Fruit fly (Drosophila melanogaster) whole organism, larva: ENCODE results near the gene CG11964.

Experiments
- noc ChIP-seq: fragments of 200-800 bp; sonication (Bioruptor generic); optimal IDR thresholded peaks from 3 replicates; lab custom pipeline; 2019; ENCODE audit warnings: missing biosample characterization, mild to moderate bottlenecking, missing genetic modification characterization, moderate library complexity

CG11964 gene

DNA sequence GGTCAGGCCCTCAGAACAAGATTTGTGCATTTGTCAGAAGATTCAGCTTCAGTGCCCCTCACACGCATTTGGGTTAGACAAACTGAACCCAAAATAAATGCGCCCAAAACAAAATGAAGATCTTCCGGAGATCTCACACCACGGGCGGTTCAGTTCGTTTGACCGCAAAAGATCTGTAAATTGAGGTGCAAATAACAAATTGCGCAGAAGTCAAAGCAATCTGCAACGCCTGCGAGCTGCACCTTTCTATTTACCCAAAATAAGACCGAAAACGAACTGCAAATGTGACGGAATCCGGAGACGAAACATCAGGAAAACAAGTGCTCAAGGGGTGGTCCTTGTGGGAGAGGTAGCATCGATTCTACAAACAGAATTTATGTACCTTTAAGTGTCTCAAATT is 20.7 kb upstream of the CG11964 start:
- TF ChIP-seq noc (tag; lab: Kevin White, UChicago) = no peak

DNA sequence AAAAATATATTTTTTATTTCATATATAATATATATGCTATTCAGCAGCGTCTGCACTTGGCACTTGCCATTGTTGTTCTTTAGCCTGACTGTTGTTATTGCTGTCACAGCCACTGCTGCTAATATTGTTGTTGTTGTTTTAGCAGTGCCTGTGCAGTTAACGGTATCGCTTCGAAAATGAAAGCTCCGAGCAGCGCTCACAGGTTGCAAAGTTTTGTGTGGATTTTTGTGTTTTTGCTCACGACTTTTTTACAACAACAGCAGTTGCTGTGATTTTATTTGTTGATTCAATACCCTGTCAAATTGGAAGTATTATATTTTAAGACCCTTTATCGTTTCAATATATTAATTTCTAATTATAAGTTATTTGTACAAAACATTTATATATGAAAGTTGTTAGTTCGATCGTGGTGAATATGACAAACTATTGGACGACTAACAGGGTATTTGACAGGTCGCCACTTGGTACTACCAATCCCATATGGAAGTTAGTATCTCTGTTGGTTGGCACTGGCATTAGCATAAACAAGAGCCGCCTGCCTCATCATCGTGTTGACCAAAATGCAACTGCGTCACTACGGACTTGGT is 19.0 kb upstream of the CG11964 start:
- TF ChIP-seq noc (tag; lab: Kevin White, UChicago) = no peak

DNA sequence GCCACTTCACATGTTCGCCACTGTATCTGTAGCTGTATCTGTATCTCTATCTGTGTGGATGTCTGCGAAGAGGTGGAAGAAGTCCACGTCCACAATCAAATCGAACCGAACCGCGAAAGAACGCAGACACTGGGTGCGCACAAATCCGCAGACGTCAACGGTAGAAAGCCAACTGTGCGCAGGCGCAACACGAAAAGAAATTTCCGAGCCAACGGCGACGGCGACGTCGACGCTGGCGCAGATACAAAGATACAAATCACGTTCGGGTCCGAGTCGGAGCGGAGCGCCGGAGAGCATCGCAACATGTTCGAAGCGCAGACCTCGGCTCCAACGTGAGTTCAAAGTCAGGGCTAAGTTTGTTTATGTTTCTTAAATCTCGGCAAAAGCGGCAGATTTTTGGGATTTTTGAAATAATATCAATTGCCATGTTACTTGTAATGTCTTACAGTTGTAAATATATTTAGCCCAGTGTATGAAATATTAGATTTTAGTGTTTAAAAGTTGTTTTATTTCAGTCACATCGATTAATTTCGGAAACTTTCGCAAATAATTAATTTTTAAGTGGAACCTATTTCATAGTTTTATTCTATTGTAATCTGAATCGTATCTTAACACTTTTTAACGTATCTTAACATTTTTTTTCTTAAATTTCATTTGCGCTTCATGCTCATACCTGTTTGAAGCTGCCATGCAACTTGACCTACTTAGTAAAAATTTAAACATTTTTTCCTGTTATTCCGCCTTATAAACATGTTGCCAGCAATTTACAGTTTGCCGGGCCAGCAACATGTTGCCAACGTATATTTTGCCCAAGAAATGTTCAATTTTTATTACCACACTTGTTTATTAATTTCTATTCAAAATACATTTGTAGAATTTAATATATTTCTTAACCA is 18.3 kb upstream of the CG11964 start, which contains the start of gene ich:
ich (minus strand) TSS at position 178 of the 896 bp plus-strand sequence.
- no peak for TF ChIP-seq noc (tag; lab: Kevin White, UChicago)

DNA sequence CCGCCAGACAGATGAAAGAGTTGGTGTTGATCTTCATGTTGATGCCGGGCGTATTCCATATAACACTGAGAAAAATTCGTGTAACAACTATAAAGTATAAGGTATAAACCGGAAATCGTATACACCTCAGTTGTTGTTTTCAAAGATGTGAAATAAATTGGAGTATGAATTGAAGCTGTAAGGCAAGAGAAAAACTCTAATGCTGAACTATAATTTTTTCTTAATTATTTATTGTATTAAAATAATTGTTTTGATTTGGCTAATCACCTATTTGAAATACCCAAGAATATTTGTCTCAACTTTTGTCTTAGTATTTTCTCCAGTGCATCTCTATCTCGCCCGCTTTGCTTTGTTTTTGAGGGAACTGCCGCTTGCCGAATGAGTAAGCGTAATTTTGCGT is 15.5 kb upstream of the CG11964 start:
- peak; percentile 52 for TF ChIP-seq noc (tag; lab: Kevin White, UChicago)

DNA sequence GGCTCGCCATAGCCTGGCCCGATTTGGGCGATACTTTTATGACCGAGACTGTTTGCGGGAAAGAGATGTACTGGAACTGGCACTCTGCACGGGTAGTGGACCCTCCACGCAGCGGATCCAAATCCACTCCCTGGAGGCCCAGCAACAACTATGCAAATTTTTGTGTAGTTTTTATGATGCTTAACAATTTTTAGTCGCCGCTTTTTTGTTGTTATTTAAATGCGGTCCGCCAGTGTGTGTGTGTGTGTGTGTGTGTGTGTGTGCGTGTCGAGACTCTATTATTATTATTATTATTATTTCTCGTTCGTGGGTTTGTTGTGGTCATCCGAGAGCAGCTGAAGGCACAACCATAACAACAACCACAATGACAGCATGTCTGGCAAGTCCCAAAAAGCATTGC is 14.3 kb upstream of the CG11964 start:
- no peak for TF ChIP-seq noc (tag; lab: Kevin White, UChicago)

DNA sequence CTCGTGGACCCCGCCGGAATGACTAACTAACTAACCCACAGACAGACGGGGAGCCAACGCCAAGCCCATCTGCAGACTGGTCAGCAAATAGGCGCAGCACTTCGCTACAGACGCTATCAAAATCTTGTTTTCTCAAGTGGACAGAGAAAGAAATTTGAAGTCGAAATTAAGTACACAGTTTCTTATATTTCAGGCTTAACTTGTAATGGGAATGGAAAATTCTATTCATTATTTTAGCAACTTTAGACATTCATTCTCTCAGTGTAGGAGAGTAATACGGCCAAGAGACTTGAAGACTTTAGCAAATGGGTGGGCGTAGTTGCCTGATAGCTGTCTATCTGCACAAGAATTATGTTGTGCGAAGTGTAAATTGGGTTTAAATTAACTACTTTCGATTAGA is 13.5 kb upstream of the CG11964 start:
- TF ChIP-seq noc (tag; lab: Kevin White, UChicago) = no peak

DNA sequence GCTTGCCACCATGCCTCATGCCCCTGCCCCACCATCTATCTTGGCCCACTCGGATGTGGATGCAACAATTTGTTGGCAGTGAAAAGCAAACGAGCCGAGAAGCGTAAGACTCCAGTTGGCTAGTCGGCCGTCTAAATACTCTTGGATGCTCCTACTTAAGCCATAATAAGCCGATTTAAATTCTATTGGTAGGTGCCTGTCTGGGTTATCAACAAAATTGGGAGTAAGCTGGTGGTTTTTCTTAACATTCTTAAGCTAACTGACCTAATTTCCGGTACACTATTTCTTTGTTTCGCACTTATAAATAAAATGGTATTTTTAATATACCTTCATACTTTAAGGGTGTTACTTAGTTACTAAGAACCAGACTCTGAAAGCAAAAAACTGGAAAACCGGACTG is 12.9 kb upstream of the CG11964 start:
- no peak for TF ChIP-seq noc (tag; lab: Kevin White, UChicago)

DNA sequence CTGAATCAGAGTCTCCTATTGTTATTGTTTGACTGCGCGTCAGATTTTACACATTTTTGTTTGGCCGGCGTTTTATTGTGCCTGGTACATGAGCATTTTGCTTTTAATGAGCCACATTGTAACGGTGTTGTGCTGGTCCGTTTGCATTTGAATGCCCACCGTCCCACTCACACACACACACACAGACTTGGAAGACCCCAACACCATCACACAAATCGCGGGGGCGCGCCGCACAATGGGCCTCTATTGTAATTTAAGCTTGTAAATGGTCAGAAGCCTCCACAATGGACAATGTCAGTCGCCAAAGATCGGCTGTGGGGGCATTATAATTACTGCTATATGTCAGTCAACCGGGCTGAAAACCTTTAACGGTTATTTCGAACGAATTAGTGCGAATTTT is 11.5 kb upstream of the CG11964 start:
- TF ChIP-seq noc (tag; lab: Kevin White, UChicago) = no peak

DNA sequence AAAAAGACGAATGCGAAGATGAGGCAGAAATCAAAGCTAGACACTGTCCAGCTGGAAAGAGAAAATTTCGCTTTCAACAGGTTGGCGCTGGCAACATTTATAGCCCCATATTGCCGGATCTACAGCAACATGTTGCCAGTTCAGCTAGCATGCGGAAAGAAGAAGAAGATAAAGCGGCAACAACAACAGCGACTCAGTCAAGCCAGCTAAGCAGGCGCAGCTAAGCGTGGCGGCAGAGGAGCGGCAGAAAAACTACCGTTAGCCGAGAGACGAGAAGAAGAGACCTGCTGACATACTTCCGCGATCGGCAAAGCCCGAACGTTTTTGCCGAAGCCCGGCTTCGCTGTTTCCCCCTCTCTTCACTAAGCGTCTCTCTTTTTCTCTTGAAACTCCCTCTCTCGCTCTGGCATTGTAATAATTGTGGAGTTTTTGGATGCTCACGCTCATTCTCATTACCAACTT is 10.6 kb upstream of the CG11964 start:
- TF ChIP-seq noc (tag; lab: Kevin White, UChicago) = no peak

DNA sequence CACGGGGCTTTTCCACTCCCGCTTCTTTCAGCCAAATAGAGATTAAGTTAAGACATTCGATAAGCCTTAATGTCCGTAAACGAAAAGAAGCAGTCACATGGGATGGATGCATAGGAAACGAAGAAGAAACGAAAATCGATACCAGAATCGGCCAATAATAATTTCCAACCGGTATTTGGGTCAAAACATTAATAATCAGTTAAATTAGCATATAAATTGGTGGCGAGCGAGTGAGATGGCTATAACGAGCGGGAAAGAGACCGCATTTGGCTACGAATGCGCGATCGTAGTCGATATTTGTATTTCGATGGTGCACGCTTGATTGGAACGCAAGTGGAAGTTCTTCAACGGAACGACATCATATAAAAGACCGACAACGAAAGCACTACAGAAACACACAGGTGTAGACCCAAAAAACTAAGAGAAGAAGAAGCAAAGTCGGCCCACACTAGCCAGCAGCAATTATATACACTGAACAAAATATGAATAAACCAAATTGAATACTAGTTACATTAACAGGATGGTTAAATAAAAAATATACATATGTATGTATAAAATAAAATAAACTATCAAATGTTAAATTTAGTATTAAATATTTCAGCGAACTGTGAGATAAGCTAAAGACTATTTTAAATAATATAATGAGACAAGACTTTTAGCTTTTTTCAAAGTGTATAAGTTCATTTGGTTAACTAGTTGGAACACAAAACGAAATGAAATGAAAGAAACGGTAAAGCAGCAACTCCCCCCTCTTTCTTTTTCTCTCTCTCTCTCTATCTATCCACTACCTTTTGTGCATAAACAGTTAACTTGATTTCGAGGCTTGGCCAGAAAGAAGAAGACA is 9.9 kb upstream of the CG11964 start:
- TF ChIP-seq noc (tag; lab: Kevin White, UChicago) = peak; percentile 13

DNA sequence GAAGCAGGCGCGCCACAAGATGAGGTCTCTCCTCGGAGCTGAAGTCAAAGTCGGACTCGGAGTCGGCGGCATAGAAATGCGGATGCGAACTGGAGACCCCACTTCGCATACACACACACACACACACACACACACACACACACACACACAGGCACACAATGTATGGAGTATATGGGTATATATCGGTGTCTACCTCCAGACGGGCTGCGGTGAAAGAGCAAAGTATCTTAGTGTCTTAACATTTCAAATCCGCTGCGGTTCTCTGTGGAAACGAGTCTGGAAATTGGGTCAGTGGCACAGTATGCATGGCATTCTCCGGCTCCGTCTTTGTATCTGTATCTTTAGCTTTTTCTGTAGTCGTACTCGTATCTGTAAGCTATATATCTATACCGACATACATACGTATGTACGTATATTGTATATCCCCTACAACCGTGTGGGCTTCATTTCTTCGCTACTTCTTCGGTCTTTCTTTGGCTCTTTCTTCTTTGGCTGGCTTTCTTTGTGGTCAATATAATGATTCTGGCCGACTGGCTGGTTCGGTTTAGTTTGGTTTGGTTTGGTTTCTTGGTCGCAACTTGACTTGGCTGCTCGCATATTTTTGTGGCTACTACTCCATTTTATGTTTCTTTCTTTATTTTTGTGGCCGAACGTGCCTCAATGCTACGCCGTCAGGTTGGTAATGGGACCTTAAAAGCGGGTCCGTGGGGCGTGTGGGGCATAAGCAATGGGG is 4.7 kb upstream of the CG11964 start:
- TF ChIP-seq noc (tag; lab: Kevin White, UChicago) = no peak

DNA sequence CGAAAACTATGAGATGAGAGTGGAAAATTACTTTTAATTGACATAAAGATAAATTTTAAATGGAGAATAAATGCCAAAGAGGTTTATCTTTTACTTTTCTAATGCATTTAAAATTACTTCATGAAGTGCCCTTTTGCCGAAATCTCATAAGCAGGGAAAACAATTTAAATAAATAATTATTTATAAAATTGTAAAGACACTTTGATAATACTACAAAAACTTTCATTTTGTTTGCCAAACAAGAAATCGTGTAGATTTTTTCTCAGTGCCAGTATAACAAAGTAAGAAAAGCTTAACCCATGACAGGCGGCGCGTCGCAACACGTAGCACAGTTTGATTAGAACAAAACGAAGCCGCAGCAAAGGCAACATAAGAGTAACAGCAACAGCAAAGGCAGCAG is 4.0 kb upstream of the CG11964 start:
- TF ChIP-seq noc (tag; lab: Kevin White, UChicago) = no peak

DNA sequence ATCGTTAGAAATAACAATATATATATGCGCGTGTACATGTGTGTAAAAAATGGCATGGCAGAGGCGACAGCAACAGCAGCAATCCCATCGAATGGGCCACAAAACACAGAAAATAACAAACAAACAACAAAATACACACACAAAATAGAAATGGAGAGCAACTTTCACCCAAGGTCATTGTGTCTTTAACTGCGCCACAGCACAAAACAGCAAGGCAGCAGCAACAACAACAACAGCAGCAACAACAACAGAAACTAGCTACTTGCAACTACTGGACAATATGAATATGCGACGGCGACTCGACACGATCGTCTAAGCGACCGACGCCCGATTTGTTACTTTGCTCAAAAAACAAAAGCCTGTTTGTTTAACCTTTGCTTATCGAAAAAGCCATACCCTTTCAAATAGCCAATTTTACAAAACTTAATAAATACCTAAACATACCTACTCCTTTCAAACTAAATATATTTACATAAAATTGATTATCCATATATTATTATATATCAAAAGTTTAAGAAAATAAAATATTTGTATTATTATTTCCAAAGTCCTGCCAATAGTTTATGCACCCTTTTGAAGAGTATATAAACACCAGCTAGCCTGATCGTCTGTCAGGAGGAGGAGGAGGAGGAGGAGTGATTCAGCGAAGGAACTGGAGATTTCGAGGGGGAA is 3.1 kb upstream of the CG11964 start:
- TF ChIP-seq noc (tag; lab: Kevin White, UChicago) = no peak

DNA sequence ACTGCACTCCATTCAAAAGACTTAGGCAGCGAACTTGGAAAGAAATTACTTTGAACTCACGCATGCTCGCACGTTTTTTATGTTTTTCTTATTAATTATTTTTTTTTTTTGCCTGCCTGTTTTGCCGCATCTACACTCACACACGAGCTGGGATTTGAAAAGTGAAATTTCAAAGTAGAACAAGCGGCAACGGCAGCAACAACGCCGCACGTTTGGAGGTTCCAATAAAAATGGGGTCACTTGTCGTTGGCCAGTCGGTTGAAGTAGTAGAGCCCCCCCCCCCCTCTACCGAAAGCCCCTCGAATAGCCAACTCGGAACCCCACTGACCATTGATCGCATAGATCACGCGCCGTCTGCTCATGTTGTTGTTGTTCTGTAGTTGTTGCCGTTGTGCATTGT is 1.6 kb upstream of the CG11964 start:
- TF ChIP-seq noc (tag; lab: Kevin White, UChicago) = no peak
